Worm (Caenorhabditis elegans) whole organism, L4 larva: Measurements from ENCODE around the gene tag-273.

Experiments
- R02D3.7 ChIP-seq: fragments of 150-350 bp; sonication (generic microtip); optimal IDR thresholded peaks from 3 replicates; lab custom pipeline; 2014; ENCODE audit warnings: missing biosample characterization, missing genetic modification characterization
- Y48G9A.11 ChIP-seq: fragments of 200-800 bp; sonication (Bioruptor generic); IDR thresholded peaks from 2 replicates; pipeline ENCODE4 v1.3.6; 2022; ENCODE audit warnings: missing genetic modification reagents, missing genetic modification characterization, missing compliant biosample characterization
- aha-1 ChIP-seq: fragments of 150-350 bp; peaks from one replicate; lab custom pipeline; 2014; ENCODE audit warnings: missing biosample characterization, missing genetic modification characterization
- aly-2 ChIP-seq: sonication (generic microtip); optimal IDR thresholded peaks from 2 replicates; lab custom pipeline; 2018; ENCODE audit warnings: missing biosample characterization, missing genetic modification characterization
- attf-4 ChIP-seq: sonication (generic microtip); optimal IDR thresholded peaks from 3 replicates; lab custom pipeline; 2017; ENCODE audit warnings: missing biosample characterization, missing genetic modification characterization
- ceh-44 ChIP-seq: fragments of 200-800 bp; sonication (Bioruptor generic); IDR thresholded peaks from 2 replicates; pipeline ENCODE4 v1.3.6; 2022; ENCODE audit warnings: missing genetic modification reagents, missing genetic modification characterization, missing compliant biosample characterization
- daf-16 ChIP-seq, 3 experiments: sonication (generic microtip); optimal IDR thresholded peaks; 2 replicates each; lab custom pipeline; 2016 to 2017; ENCODE audit warnings: missing genetic modification characterization in 3 of 3, missing genetic modification reagents in 3 of 3, mild to moderate bottlenecking in 2 of 3, missing compliant biosample characterization in 2 of 3, missing biosample characterization in 1 of 3, moderate library complexity in 1 of 3
- lin-38 ChIP-seq: fragments of 200-800 bp; sonication (Bioruptor generic); IDR thresholded peaks from 2 replicates; pipeline ENCODE4 v1.3.6; 2022; ENCODE audit warnings: missing genetic modification reagents, missing genetic modification characterization, missing compliant biosample characterization
- madf-5 ChIP-seq, 2 experiments: fragments of 200-800 bp; sonication (Bioruptor generic); IDR thresholded peaks; 2 replicates each; pipeline ENCODE4 v1.3.6; 2022; ENCODE audit warnings: missing compliant biosample characterization in 2 of 2, missing genetic modification characterization in 2 of 2
- mdt-29 ChIP-seq: fragments of 200-800 bp; sonication (Bioruptor generic); IDR thresholded peaks from 2 replicates; pipeline ENCODE4 v1.3.6; 2022; ENCODE audit warnings: missing genetic modification reagents, missing genetic modification characterization, missing compliant biosample characterization
- nhr-102 ChIP-seq: sonication (generic microtip); optimal IDR thresholded peaks from 2 replicates; lab custom pipeline; 2016; ENCODE audit warnings: mild to moderate bottlenecking, missing genetic modification characterization, moderate library complexity, missing compliant biosample characterization
- nhr-41 ChIP-seq: fragments of 200-800 bp; sonication (Bioruptor generic); IDR thresholded peaks from 2 replicates; pipeline ENCODE4 v1.3.6; 2022; ENCODE audit warnings: missing genetic modification reagents, missing genetic modification characterization, missing compliant biosample characterization
- nhr-77 ChIP-seq: fragments of 150-350 bp; optimal IDR thresholded peaks from 2 replicates; lab custom pipeline; 2014; ENCODE audit warnings: missing biosample characterization, missing genetic modification characterization
- pha-4 ChIP-seq, 2 experiments: fragments of 150-350 bp in 1 of 2; fragments of 200-800 bp in 1 of 2; sonication (Bioruptor generic) in 1 of 2; IDR thresholded peaks in 1 of 2; optimal IDR thresholded peaks in 1 of 2; 2 replicates each; pipeline versions ENCODE4 v1.3.6 to Lab custom; 2014 to 2022; ENCODE audit warnings: missing genetic modification characterization in 2 of 2, missing genetic modification reagents in 2 of 2, missing biosample characterization in 1 of 2, missing compliant biosample characterization in 1 of 2
- saeg-2 ChIP-seq: fragments of 200-800 bp; sonication (Bioruptor generic); IDR thresholded peaks from 2 replicates; pipeline ENCODE4 v1.3.6; 2022; ENCODE audit warnings: missing genetic modification reagents, missing genetic modification characterization, missing compliant biosample characterization
- snpc-1.2 ChIP-seq: fragments of 200-800 bp; sonication (Bioruptor generic); IDR thresholded peaks from 2 replicates; pipeline ENCODE4 v1.3.6; 2022; ENCODE audit warnings: missing genetic modification reagents, missing genetic modification characterization, missing compliant biosample characterization
- snpc-4 ChIP-seq: fragments of 150-350 bp; optimal IDR thresholded peaks from 2 replicates; lab custom pipeline; 2014; ENCODE audit warnings: missing biosample characterization, missing genetic modification characterization
- spr-3 ChIP-seq: fragments of 200-800 bp; sonication (Bioruptor generic); optimal IDR thresholded peaks from 2 replicates; lab custom pipeline; 2018; ENCODE audit warnings: mild to moderate bottlenecking, missing genetic modification characterization, missing compliant biosample characterization
- unc-130 ChIP-seq: sonication (generic microtip); optimal IDR thresholded peaks from 2 replicates; lab custom pipeline; 2016; ENCODE audit warnings: missing genetic modification reagents, missing genetic modification characterization, missing compliant biosample characterization
- unc-62 ChIP-seq, 3 experiments: fragments of 150-350 bp in 1 of 3; sonication (generic microtip); optimal IDR thresholded peaks in 2 of 3; peaks in 1 of 3; 1 replicate in 1 of 3; 2 replicates in 2 of 3; lab custom pipeline; 2014 to 2017; ENCODE audit warnings: missing biosample characterization in 3 of 3, missing genetic modification characterization in 3 of 3, missing genetic modification reagents in 3 of 3, missing genotype in 1 of 3
- vab-7 ChIP-seq: fragments of 200-800 bp; sonication (Bioruptor generic); IDR thresholded peaks from 2 replicates; pipeline ENCODE4 v1.3.6; 2022; ENCODE audit warnings: missing genetic modification reagents, missing genetic modification characterization, missing compliant biosample characterization
- zag-1 ChIP-seq: fragments of 150-350 bp; optimal IDR thresholded peaks from 2 replicates; lab custom pipeline; 2014; ENCODE audit warnings: missing biosample characterization, missing genetic modification characterization

The tag-273 gene

ce11 chrIV:14525272-14526162 is 20.6 kb upstream of the tag-273 start:
- TF ChIP-seq Y48G9A.11 (GFP tag; lab: Robert Waterston, UW) (peak; percentile 74), mdt-29 (GFP tag; lab: Robert Waterston, UW) (peak; percentile 93), ceh-44 (peak; percentile 68; the same call in 1 of the 2 replicates), vab-7 (GFP tag; lab: Robert Waterston, UW) (0 out of 2 replicates have a peak, but pooled peaks have one; percentile 10), unc-130 (peak; percentile 12), lin-38 (peak; percentile 58), snpc-1.2 (GFP tag; lab: Robert Waterston, UW) (peak; percentile 100)

DNA sequence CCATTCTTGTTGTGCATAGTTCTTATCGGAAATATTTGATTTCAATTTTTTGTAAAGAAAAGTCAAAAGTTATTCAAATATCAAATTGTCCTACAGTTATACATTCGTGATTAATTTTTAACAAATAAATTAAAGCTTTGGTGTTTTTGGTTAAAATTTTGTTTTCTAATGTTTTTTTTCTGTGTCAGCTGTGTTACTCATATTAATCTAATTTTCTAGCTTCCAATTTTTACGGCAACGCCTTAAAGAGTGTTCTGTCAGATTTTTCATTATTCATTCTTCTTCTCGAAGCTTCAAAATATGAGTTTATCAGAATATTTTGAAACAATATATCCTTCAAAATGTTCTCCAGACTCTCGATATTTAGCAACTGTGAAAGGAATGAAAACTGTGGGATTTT is 18.6 kb upstream of the tag-273 start, which contains the start of gene srh-63:
Gene srh-63, plus strand, starts transcription at position 301 of the 400 bp plus-strand sequence.
- no peak for TF ChIP-seq nhr-77 (tag; lab: Kevin White, UChicago)
- TF ChIP-seq nhr-41, result no peak
- no peak for TF ChIP-seq saeg-2 (GFP tag; lab: Robert Waterston, UW)
- no peak for TF ChIP-seq pha-4 (GFP tag; IDR thresholded peaks at IDR 0.05; lab: Robert Waterston, UW)
- TF ChIP-seq pha-4 (tag; optimal IDR thresholded peaks at IDR 0.05; lab: Kevin White, UChicago), result no peak
- no peak for TF ChIP-seq spr-3 (GFP tag; lab: Kevin White, UChicago)
- TF ChIP-seq zag-1 (tag; lab: Kevin White, UChicago), result no peak

DNA sequence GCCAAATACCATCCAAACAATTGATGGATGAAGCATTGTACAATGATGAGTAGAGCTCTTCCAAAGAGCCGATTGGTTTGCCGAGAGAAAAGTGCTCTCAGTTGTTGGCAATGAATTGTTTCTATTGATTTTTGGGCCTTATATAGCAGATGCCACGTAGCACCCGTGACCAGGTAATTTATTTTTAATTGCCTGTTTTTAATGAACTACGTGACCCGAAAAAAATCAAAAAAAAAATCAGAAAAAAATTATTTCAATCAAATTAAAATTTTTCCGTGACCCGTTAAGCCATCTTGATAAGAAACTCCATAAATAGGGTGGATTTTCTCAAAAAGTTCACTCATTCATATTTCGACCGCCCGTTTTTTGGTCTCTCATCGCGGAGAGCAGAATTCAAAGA is 14.5 kb upstream of the tag-273 start, which contains the start of the genes Y57G11A.2 and T27E7.1:
Gene Y57G11A.2, minus strand, starts transcription at position 101 of the 400 bp plus-strand sequence.
Gene T27E7.1, plus strand, starts transcription at position 337 of the 400 bp plus-strand sequence.
- TF ChIP-seq madf-5 (GFP tag; IDR thresholded peaks at IDR 0.05; lab: Robert Waterston, UW) (no peak), aha-1 (no peak)

DNA sequence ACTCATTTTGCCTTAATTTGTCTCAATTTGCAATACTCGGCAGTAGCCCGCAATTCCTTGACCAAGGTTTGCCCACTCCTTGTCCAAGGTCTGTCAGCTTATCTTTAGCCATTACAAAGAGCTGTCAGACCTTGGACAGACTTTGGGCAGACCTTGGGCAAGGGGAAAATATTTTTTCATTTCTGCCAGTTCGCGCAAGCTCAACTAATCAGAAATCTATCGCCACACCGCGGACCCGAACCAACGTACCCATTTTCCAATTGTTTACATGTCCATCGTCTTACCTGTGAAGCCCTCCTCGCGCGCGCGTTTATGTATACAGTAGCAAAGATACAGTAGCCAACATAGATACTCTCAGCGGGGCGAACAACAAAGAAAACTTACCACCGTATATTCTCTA is 10.2 kb upstream of the tag-273 start:
- TF ChIP-seq aly-2 (tag; lab: Kevin White, UChicago) (no peak), snpc-1.2 (GFP tag; lab: Robert Waterston, UW) (peak; percentile 57; the same call in 1 of the 2 replicates)
- TF ChIP-seq, all 104 proteins: peak for 1

- TF ChIP-seq R02D3.7 (tag; lab: Kevin White, UChicago) (no peak), unc-62 (GFP tag; optimal IDR thresholded peaks at IDR 0.05 in 1 of 2; lab: Kevin White, UChicago) (peak in 1 of 2 experiments; percentile 32), unc-62 (tag; optimal IDR thresholded peaks at IDR 0.05; lab: Kevin White, UChicago) (no peak), nhr-102 (tag; lab: Kevin White, UChicago) (no peak), snpc-4 (tag; lab: Kevin White, UChicago) (no peak)
- TF ChIP-seq, all 104 proteins: peak for 1
Observed at ce11 chrIV:14512405-14512804, 7.4 kb upstream of the tag-273 start, which contains the start of gene Y57G11A.5. Gene Y57G11A.5, minus strand, starts transcription at chrIV:14512505.

ce11 chrIV:14510344-14510793 is 5.4 kb upstream of the tag-273 start:
- TF ChIP-seq snpc-1.2 (GFP tag; lab: Robert Waterston, UW), result peak; percentile 91

DNA sequence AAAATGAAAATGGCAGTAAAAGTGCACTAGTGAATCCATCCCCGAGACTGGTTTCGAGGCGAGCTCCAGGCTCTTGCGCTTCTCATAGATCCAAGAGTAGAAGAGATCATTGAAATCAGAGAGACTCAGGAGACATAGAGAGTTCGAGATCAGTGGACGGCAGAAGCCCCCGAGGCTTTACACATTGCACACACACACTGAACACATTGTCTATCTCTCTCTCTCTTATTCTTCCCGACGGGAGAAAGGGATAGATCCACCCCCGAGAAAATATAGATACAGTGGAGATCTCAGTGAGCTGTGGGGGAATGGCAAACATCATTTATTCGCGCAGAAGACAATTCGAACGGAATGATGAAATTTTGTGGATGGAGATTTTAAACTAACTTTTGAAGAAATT is 2.0 kb upstream of the tag-273 start:
- TF ChIP-seq aha-1, result peak; percentile 35
- peak in 1 of 2 experiments; percentile 90 for TF ChIP-seq unc-62 (GFP tag; optimal IDR thresholded peaks at IDR 0.05 in 1 of 2; lab: Kevin White, UChicago)
- TF ChIP-seq unc-62 (tag; optimal IDR thresholded peaks at IDR 0.05; lab: Kevin White, UChicago), result no peak
- no peak for TF ChIP-seq attf-4
- TF ChIP-seq, all 104 proteins: peak for 2

ce11 chrIV:14506042-14506441 is 1.1 kb upstream of the tag-273 start:
- TF ChIP-seq snpc-1.2 (GFP tag; lab: Robert Waterston, UW) (peak; percentile 55; the same call in 1 of the 2 replicates), spr-3 (GFP tag; lab: Kevin White, UChicago) (no peak), daf-16 (GFP tag; optimal IDR thresholded peaks at IDR 0.05; lab: Kevin White, UChicago) (peak in 1 of 2 experiments; percentile 40), daf-16 (tag; optimal IDR thresholded peaks at IDR 0.05; lab: Kevin White, UChicago) (no peak)
- TF ChIP-seq, all 104 proteins: peak for 2
